Comparison of ENCODE assay signal across 5 fruit fly cellular contexts in the genomic region with DNA sequence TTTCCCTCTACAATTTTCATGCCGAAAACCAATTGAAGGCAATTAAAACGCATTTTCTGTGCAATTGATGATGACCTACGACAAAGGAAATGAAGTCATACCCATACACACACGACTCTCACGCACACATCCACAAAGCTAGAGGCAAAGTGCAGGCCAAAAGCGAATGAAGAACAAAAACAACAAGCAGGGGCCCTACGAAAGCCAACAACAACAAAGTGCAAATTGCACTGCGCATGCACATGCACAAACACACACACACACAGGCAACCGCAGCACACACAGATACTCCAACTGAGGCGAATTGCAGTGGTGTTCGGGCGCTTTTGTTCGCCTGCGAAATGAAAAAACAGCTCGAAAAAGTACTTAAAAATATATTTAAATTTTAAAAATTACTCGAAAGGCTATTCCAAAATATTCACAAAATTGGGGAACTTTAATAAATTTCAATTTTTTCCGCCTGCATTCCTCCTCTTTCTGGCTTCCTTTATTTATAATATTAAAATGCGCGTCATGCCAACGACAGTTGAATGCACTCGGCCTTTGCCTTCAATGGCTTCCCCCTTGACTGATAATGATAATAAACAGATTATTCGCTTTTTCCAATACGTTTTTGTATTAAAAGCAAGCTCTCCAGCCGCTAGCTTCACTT.
A peak's percentile ranks its signal among the peaks of the same experiment; 100 is the strongest.
TF ChIP-seq lines count a peak whose summit lies in the region.

No protein-coding gene starts in this region.

- TF ChIP-seq CTCF in whole organism, embryonic (GFP tag; optimal IDR thresholded peaks at IDR 0.05; lab: Kevin White, UChicago), result no peak

TF ChIP-seq in whole organism, adult, 20 proteins besides CTCF, POLR2A, EP300 and RAD21 (continues in another document):
- TF ChIP-seq Clk (GFP tag; optimal IDR thresholded peaks at IDR 0.05; lab: Kevin White, UChicago) (no peak), CG14711 (tag; optimal IDR thresholded peaks at IDR 0.05; lab: Kevin White, UChicago) (no peak), Hr96 (GFP tag; optimal IDR thresholded peaks at IDR 0.05; lab: Kevin White, UChicago) (peak; percentile 38), kay (GFP tag; lab: Kevin White, UChicago; ENCODE audit: borderline replicate concordance) (peak; percentile 59), toe (GFP tag; optimal IDR thresholded peaks at IDR 0.05; lab: Kevin White, UChicago) (peak; percentile 2), Crg-1 (GFP tag; optimal IDR thresholded peaks at IDR 0.05; lab: Kevin White, UChicago) (no peak), bab1 (GFP tag; optimal IDR thresholded peaks at IDR 0.05; lab: Kevin White, UChicago) (no peak), Mnt (GFP tag; optimal IDR thresholded peaks at IDR 0.05; lab: Kevin White, UChicago) (peak; percentile 4), CG11617 (GFP tag; optimal IDR thresholded peaks at IDR 0.05; lab: Kevin White, UChicago) (no peak), CG1620 (GFP tag; optimal IDR thresholded peaks at IDR 0.05; lab: Kevin White, UChicago) (no peak), CG12768 (GFP tag; optimal IDR thresholded peaks at IDR 0.05; lab: Kevin White, UChicago) (peak; percentile 88), pad (GFP tag; optimal IDR thresholded peaks at IDR 0.05; lab: Kevin White, UChicago) (no peak), cnc (optimal IDR thresholded peaks at IDR 0.05; lab: Kevin White, UChicago) (no peak), CG7045 (GFP tag; optimal IDR thresholded peaks at IDR 0.05; lab: Kevin White, UChicago) (peak; percentile 41), tj (GFP tag; optimal IDR thresholded peaks at IDR 0.05; lab: Kevin White, UChicago) (peak; percentile 50), CG7101 (tag; optimal IDR thresholded peaks at IDR 0.05; lab: Kevin White, UChicago) (peak; percentile 29), cic (GFP tag; optimal IDR thresholded peaks at IDR 0.05; lab: Kevin White, UChicago) (peak; percentile 70)

TF ChIP-seq in whole organism, embryonic, 481 proteins besides CTCF, POLR2A, EP300 and RAD21 (continues in another document):
- TF ChIP-seq CG6254 (GFP tag; optimal IDR thresholded peaks at IDR 0.05; lab: Kevin White, UChicago) (no peak), CG2889 (GFP tag; IDR thresholded peaks at IDR 0.05; lab: Robert Waterston, UW) (no peak), CG12219 (GFP tag; optimal IDR thresholded peaks at IDR 0.05; lab: Kevin White, UChicago) (no peak), TFAM (GFP tag; optimal IDR thresholded peaks at IDR 0.05; lab: Kevin White, UChicago) (no peak), ATbp (GFP tag; optimal IDR thresholded peaks at IDR 0.05; lab: Kevin White, UChicago) (no peak), CG14441 (GFP tag; IDR thresholded peaks at IDR 0.05; lab: Robert Waterston, UW) (no peak), sens (GFP tag; lab: Kevin White, UChicago) (peak; percentile 9), bsh (GFP tag; optimal IDR thresholded peaks at IDR 0.05; lab: Kevin White, UChicago) (peak in 1 of 2 experiments; percentile 14), Ets65A (GFP tag; lab: Kevin White, UChicago) (peak; percentile 10), CG8089 (GFP tag; optimal IDR thresholded peaks at IDR 0.05; lab: Kevin White, UChicago) (no peak), pan (optimal IDR thresholded peaks at IDR 0.05; lab: Kevin White, UChicago) (no peak), pan (GFP tag; optimal IDR thresholded peaks at IDR 0.05 in 1 of 2, IDR thresholded peaks at IDR 0.05 in 1 of 2) (no peak), CG18262 (tag; optimal IDR thresholded peaks at IDR 0.05; lab: Kevin White, UChicago) (no peak), ara (GFP tag; IDR thresholded peaks at IDR 0.05; lab: Robert Waterston, UW) (no peak), CG6175 (GFP tag; IDR thresholded peaks at IDR 0.05; lab: Robert Waterston, UW) (no peak), CG18619 (GFP tag; optimal IDR thresholded peaks at IDR 0.05; lab: Kevin White, UChicago) (no peak), Chrac-16 (GFP tag; optimal IDR thresholded peaks at IDR 0.05; lab: Kevin White, UChicago) (no peak), Oaz (GFP tag; IDR thresholded peaks at IDR 0.05; lab: Robert Waterston, UW) (no peak)

TF ChIP-seq in whole organism, prepupa, 60 proteins besides CTCF, POLR2A, EP300 and RAD21 (continues in another document):
- TF ChIP-seq achi (GFP tag; optimal IDR thresholded peaks at IDR 0.05; lab: Kevin White, UChicago) (no peak), dsx (GFP tag; optimal IDR thresholded peaks at IDR 0.05; lab: Kevin White, UChicago; ENCODE audit: poor library complexity, severe bottlenecking) (peak; percentile 67), topi (GFP tag; optimal IDR thresholded peaks at IDR 0.05; lab: Kevin White, UChicago) (no peak), CG10631 (GFP tag; optimal IDR thresholded peaks at IDR 0.05; lab: Kevin White, UChicago) (no peak), fkh (GFP tag; optimal IDR thresholded peaks at IDR 0.05; lab: Kevin White, UChicago) (no peak), fd85E (GFP tag; optimal IDR thresholded peaks at IDR 0.05; lab: Kevin White, UChicago) (no peak), CG15336 (GFP tag; IDR thresholded peaks at IDR 0.05; lab: Robert Waterston, UW) (peak; percentile 27; the same call in 1 of the 2 replicates), CG32006 (GFP tag; optimal IDR thresholded peaks at IDR 0.05; lab: Kevin White, UChicago) (peak; percentile 6), Lpt (GFP tag; optimal IDR thresholded peaks at IDR 0.05; lab: Kevin White, UChicago) (peak; percentile 36), salr (GFP tag; optimal IDR thresholded peaks at IDR 0.05; lab: Kevin White, UChicago) (peak in 1 of 2 experiments; percentile 33), CG8119 (GFP tag; IDR thresholded peaks at IDR 0.05; lab: Robert Waterston, UW) (peak; percentile 64), CG16779 (tag; optimal IDR thresholded peaks at IDR 0.05; lab: Kevin White, UChicago) (peak; percentile 40), CG34406 (GFP tag; optimal IDR thresholded peaks at IDR 0.05; lab: Kevin White, UChicago) (peak; percentile 22), CG6163 (GFP tag; IDR thresholded peaks at IDR 0.05; lab: Robert Waterston, UW) (peak; percentile 71), ss (GFP tag; optimal IDR thresholded peaks at IDR 0.05; lab: Kevin White, UChicago) (peak; percentile 60 to 86), Eip75B (GFP tag; optimal IDR thresholded peaks at IDR 0.05; lab: Kevin White, UChicago) (peak; percentile 21), acj6 (GFP tag; optimal IDR thresholded peaks at IDR 0.05; lab: Kevin White, UChicago) (no peak)

TF ChIP-seq in whole organism, pupa, 21 proteins besides CTCF, POLR2A, EP300 and RAD21:
- peak; percentile 38 for TF ChIP-seq Pif1A (GFP tag; optimal IDR thresholded peaks at IDR 0.05; lab: Kevin White, UChicago)
- no peak for TF ChIP-seq CG10348 (GFP tag; IDR thresholded peaks at IDR 0.05; lab: Robert Waterston, UW)
- TF ChIP-seq Ets98B (GFP tag; IDR thresholded peaks at IDR 0.05; lab: Robert Waterston, UW), result peak; percentile 55; the same call in 1 of the 2 replicates
- TF ChIP-seq CG14655 (GFP tag; optimal IDR thresholded peaks at IDR 0.05; lab: Kevin White, UChicago), result peak; percentile 33
- TF ChIP-seq CG34367 (tag; optimal IDR thresholded peaks at IDR 0.05; lab: Kevin White, UChicago), result peak; percentile 16
- TF ChIP-seq CG32121 (GFP tag; IDR thresholded peaks at IDR 0.05; lab: Robert Waterston, UW), result peak; percentile 42; the same call in 1 of the 2 replicates
- TF ChIP-seq CG13204 (GFP tag; optimal IDR thresholded peaks at IDR 0.05; lab: Kevin White, UChicago), result peak; percentile 63
- TF ChIP-seq CG12605 (GFP tag; IDR thresholded peaks at IDR 0.05; lab: Robert Waterston, UW), result peak; percentile 77
- TF ChIP-seq gl (tag; optimal IDR thresholded peaks at IDR 0.05; lab: Kevin White, UChicago), result peak; percentile 73
- TF ChIP-seq CG17806 (tag; optimal IDR thresholded peaks at IDR 0.05; lab: Kevin White, UChicago), result no peak
- peak; percentile 42 for TF ChIP-seq CG15710 (tag; optimal IDR thresholded peaks at IDR 0.05; lab: Kevin White, UChicago)
- TF ChIP-seq CG9948 (tag; optimal IDR thresholded peaks at IDR 0.05; lab: Kevin White, UChicago), result no peak
- peak; percentile 56; the same call in 2 of the 3 replicates for TF ChIP-seq CG4496 (GFP tag; IDR thresholded peaks at IDR 0.05; lab: Robert Waterston, UW)
- no peak for TF ChIP-seq CG8159 (tag; optimal IDR thresholded peaks at IDR 0.05; lab: Kevin White, UChicago)
- TF ChIP-seq EcR (GFP tag; optimal IDR thresholded peaks at IDR 0.05; lab: Kevin White, UChicago), result peak; percentile 95
- TF ChIP-seq fd96Ca (GFP tag; IDR thresholded peaks at IDR 0.05; lab: Robert Waterston, UW), result peak; percentile 73; the same call in 1 of the 3 replicates
- peak; percentile 43 for TF ChIP-seq Pif1B (GFP tag; optimal IDR thresholded peaks at IDR 0.05; lab: Kevin White, UChicago)
- peak; percentile 19 for TF ChIP-seq CG8301 (tag; optimal IDR thresholded peaks at IDR 0.05; lab: Kevin White, UChicago)

TF ChIP-seq in whole organism, wandering third instar larva, 38 proteins besides CTCF, POLR2A, EP300 and RAD21:
- TF ChIP-seq Vsx2 (GFP tag; optimal IDR thresholded peaks at IDR 0.05; lab: Kevin White, UChicago; ENCODE audit: partially characterized antibody) (no peak), Rel (GFP tag; optimal IDR thresholded peaks at IDR 0.05; lab: Kevin White, UChicago) (no peak), Rel (tag; optimal IDR thresholded peaks at IDR 0.05; lab: Kevin White, UChicago) (peak; percentile 53), OdsH (GFP tag; optimal IDR thresholded peaks at IDR 0.05; lab: Kevin White, UChicago) (no peak), psq (GFP tag; optimal IDR thresholded peaks at IDR 0.05; lab: Kevin White, UChicago) (peak; percentile 3), Hnf4 (GFP tag; optimal IDR thresholded peaks at IDR 0.05; lab: Kevin White, UChicago) (no peak), h (GFP tag; optimal IDR thresholded peaks at IDR 0.05; lab: Kevin White, UChicago) (no peak), CrebA (GFP tag; optimal IDR thresholded peaks at IDR 0.05; lab: Kevin White, UChicago; ENCODE audit: borderline replicate concordance) (no peak), jim (GFP tag; optimal IDR thresholded peaks at IDR 0.05; lab: Kevin White, UChicago) (peak; percentile 24)
